Worm (Caenorhabditis elegans): Measurements from ENCODE around the gene C31B8.7.

DNA sequence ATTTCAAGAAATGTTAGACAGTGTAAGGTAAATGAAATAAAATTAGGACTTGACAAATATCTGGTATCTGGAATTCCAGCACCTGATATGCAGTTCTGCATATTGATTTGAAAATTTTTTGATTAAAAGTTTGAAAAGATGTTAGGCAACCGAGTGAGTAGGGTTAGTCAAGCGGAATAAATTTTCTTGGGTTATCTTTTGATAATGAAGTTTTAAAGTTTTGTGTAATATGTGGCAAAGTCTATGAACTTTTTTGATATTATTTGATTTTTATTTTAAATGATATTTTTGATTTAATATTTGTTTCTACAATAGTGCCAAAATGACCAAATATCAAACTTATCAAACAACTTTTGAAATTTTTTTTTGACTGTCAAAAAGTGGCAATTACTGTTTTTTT lies 33.6 kb downstream of the C31B8.7 start, which contains the start of gene srh-241:
- no peak for TF ChIP-seq ceh-31 (tag; optimal IDR thresholded peaks at IDR 0.05)
- no peak for TF ChIP-seq ama-1 (optimal IDR thresholded peaks at IDR 0.05)
- no peak for TF ChIP-seq ceh-30 (tag; optimal IDR thresholded peaks at IDR 0.05)
- TF ChIP-seq nfya-1 (tag; optimal IDR thresholded peaks at IDR 0.05) = no peak
- no peak for TF ChIP-seq pqm-1 (tag; optimal IDR thresholded peaks at IDR 0.05)
- TF ChIP-seq T23F11.4 (GFP tag; optimal IDR thresholded peaks at IDR 0.05) = no peak
- TF ChIP-seq unc-42 (tag; optimal IDR thresholded peaks at IDR 0.05) = no peak
- no peak for TF ChIP-seq unc-55 (GFP tag; optimal IDR thresholded peaks at IDR 0.05)
- TF ChIP-seq hlh-8 (tag; optimal IDR thresholded peaks at IDR 0.05) = no peak
- no peak for TF ChIP-seq lim-6 (tag; optimal IDR thresholded peaks at IDR 0.05)
- no peak for TF ChIP-seq ceh-9 (tag; optimal IDR thresholded peaks at IDR 0.05)

Data from whole organism, late embryonic.